Worm (Caenorhabditis elegans) whole organism, L2 larva: Measurements from ENCODE around the gene F53A9.3.

Experiments
- C34F6.9 ChIP-seq: fragments of 150-350 bp; optimal IDR thresholded peaks from 2 replicates; lab custom pipeline; 2014; ENCODE audit warnings: missing biosample characterization, missing genetic modification characterization
- F13H6.1 ChIP-seq: sonication (generic microtip); optimal IDR thresholded peaks from 2 replicates; lab custom pipeline; 2016; ENCODE audit warnings: missing genetic modification characterization, missing compliant biosample characterization
- R02D3.7 ChIP-seq: fragments of 150-350 bp; optimal IDR thresholded peaks from 2 replicates; lab custom pipeline; 2014; ENCODE audit warnings: missing biosample characterization, missing genetic modification characterization
- ZK546.5 ChIP-seq: sonication (generic microtip); optimal IDR thresholded peaks from 2 replicates; lab custom pipeline; 2017; ENCODE audit warnings: missing biosample characterization, missing genetic modification characterization
- alr-1 ChIP-seq: fragments of 150-350 bp; optimal IDR thresholded peaks from 2 replicates; lab custom pipeline; 2014; ENCODE audit warnings: missing biosample characterization, missing genetic modification characterization
- aly-2 ChIP-seq: fragments of 150-350 bp; optimal IDR thresholded peaks from 2 replicates; lab custom pipeline; 2014; ENCODE audit warnings: missing biosample characterization, missing genetic modification characterization
- ama-1 ChIP-seq: fragments of 150-350 bp; optimal IDR thresholded peaks from 2 replicates; lab custom pipeline; 2018; ENCODE audit warnings: inconsistent platforms
- blmp-1 ChIP-seq: sonication (generic microtip); optimal IDR thresholded peaks from 2 replicates; lab custom pipeline; 2017; ENCODE audit warnings: missing genetic modification characterization, mild to moderate bottlenecking, missing compliant biosample characterization, antibody characterized with exemption, moderate library complexity; ENCODE audit not compliant: insufficient read depth
- ceh-16 ChIP-seq: fragments of 150-350 bp; optimal IDR thresholded peaks from 2 replicates; lab custom pipeline; 2014; ENCODE audit warnings: missing biosample characterization, missing genetic modification characterization
- ceh-82 ChIP-seq: fragments of 150-350 bp; optimal IDR thresholded peaks from 2 replicates; lab custom pipeline; 2014; ENCODE audit warnings: missing biosample characterization, missing genetic modification characterization
- egl-27 ChIP-seq: sonication (generic microtip); optimal IDR thresholded peaks from 3 replicates; lab custom pipeline; 2017; ENCODE audit warnings: missing biosample characterization, missing genetic modification reagents, missing genetic modification characterization
- fos-1 ChIP-seq: fragments of 150-350 bp; optimal IDR thresholded peaks from 2 replicates; lab custom pipeline; 2014; ENCODE audit warnings: missing biosample characterization, missing genetic modification characterization
- gmeb-1 ChIP-seq: fragments of 150-350 bp; optimal IDR thresholded peaks from 2 replicates; lab custom pipeline; 2014; ENCODE audit warnings: missing biosample characterization, missing genetic modification characterization
- lin-13 ChIP-seq: fragments of 150-350 bp; optimal IDR thresholded peaks from 2 replicates; lab custom pipeline; 2014; ENCODE audit warnings: missing biosample characterization, missing genetic modification reagents, missing genetic modification characterization
- lin-39 ChIP-seq: fragments of 150-350 bp; optimal IDR thresholded peaks from 2 replicates; lab custom pipeline; 2014; ENCODE audit warnings: missing biosample characterization, missing genetic modification reagents, missing genetic modification characterization
- lsy-2 ChIP-seq, 2 experiments: fragments of 150-350 bp in 1 of 2; sonication (generic microtip) in 1 of 2; optimal IDR thresholded peaks; 2 replicates each; lab custom pipeline; 2014 to 2017; ENCODE audit warnings: missing biosample characterization in 2 of 2, missing genetic modification characterization in 2 of 2
- mab-5 ChIP-seq: fragments of 150-350 bp; optimal IDR thresholded peaks from 2 replicates; lab custom pipeline; 2014; ENCODE audit warnings: missing biosample characterization, missing genetic modification characterization
- mbf-1 ChIP-seq: sonication (generic microtip); optimal IDR thresholded peaks from 2 replicates; lab custom pipeline; 2017; ENCODE audit warnings: missing biosample characterization, missing genetic modification characterization
- nhr-11 ChIP-seq: fragments of 150-350 bp; optimal IDR thresholded peaks from 2 replicates; lab custom pipeline; 2014; ENCODE audit warnings: missing biosample characterization, missing genetic modification characterization
- nhr-12 ChIP-seq: fragments of 150-350 bp; optimal IDR thresholded peaks from 2 replicates; lab custom pipeline; 2014; ENCODE audit warnings: missing biosample characterization, missing genetic modification characterization
- nhr-21 ChIP-seq: fragments of 150-350 bp; optimal IDR thresholded peaks from 2 replicates; lab custom pipeline; 2014; ENCODE audit warnings: missing biosample characterization, missing genetic modification characterization
- nhr-237 ChIP-seq: fragments of 150-350 bp; optimal IDR thresholded peaks from 2 replicates; lab custom pipeline; 2014; ENCODE audit warnings: missing biosample characterization, missing genetic modification characterization
- nhr-25 ChIP-seq: fragments of 150-350 bp; sonication (generic microtip); optimal IDR thresholded peaks from 3 replicates; lab custom pipeline; 2014; ENCODE audit warnings: missing biosample characterization, missing genetic modification characterization
- nhr-6 ChIP-seq: fragments of 150-350 bp; optimal IDR thresholded peaks from 2 replicates; lab custom pipeline; 2014; ENCODE audit warnings: missing biosample characterization, missing genetic modification characterization
- nhr-77 ChIP-seq: fragments of 150-350 bp; optimal IDR thresholded peaks from 2 replicates; lab custom pipeline; 2014; ENCODE audit warnings: missing biosample characterization, missing genetic modification characterization
- peb-1 ChIP-seq: fragments of 150-350 bp; optimal IDR thresholded peaks from 2 replicates; lab custom pipeline; 2014; ENCODE audit warnings: missing biosample characterization, missing genetic modification characterization
- sem-4 ChIP-seq: fragments of 150-350 bp; optimal IDR thresholded peaks from 2 replicates; lab custom pipeline; 2014; ENCODE audit warnings: missing biosample characterization, missing genetic modification reagents, missing genetic modification characterization
- sma-3 ChIP-seq: sonication (generic microtip); optimal IDR thresholded peaks from 2 replicates; lab custom pipeline; 2016; ENCODE audit warnings: missing genetic modification reagents, missing genetic modification characterization, missing compliant biosample characterization
- sma-9 ChIP-seq, 2 experiments: fragments of 150-350 bp in 1 of 2; sonication (generic microtip) in 1 of 2; optimal IDR thresholded peaks; 2 replicates each; lab custom pipeline; 2014 to 2016; ENCODE audit warnings: missing genetic modification characterization in 2 of 2, mild to moderate bottlenecking in 1 of 2, missing biosample characterization in 1 of 2, missing compliant biosample characterization in 1 of 2, missing genetic modification reagents in 1 of 2, moderate library complexity in 1 of 2
- snpc-4 ChIP-seq: fragments of 150-350 bp; optimal IDR thresholded peaks from 2 replicates; lab custom pipeline; 2014; ENCODE audit warnings: missing biosample characterization, missing genetic modification characterization
- unc-39 ChIP-seq: fragments of 150-350 bp; optimal IDR thresholded peaks from 2 replicates; lab custom pipeline; 2014; ENCODE audit warnings: missing biosample characterization, missing genetic modification characterization
- unc-62 ChIP-seq: fragments of 150-350 bp; optimal IDR thresholded peaks from 2 replicates; lab custom pipeline; 2014; ENCODE audit warnings: missing biosample characterization, missing genetic modification reagents, missing genetic modification characterization
- zag-1 ChIP-seq: fragments of 150-350 bp; optimal IDR thresholded peaks from 2 replicates; lab custom pipeline; 2014; ENCODE audit warnings: missing biosample characterization, missing genetic modification characterization
- ztf-1 ChIP-seq: fragments of 200-800 bp; sonication (Bioruptor generic); conservative IDR thresholded peaks from 2 replicates; pipeline ENCODE4 v1.3.6; 2022; ENCODE audit warnings: missing genetic modification characterization, missing compliant biosample characterization
- ztf-11 ChIP-seq: sonication (generic microtip); optimal IDR thresholded peaks from 2 replicates; lab custom pipeline; 2017; ENCODE audit warnings: missing biosample characterization, missing genetic modification characterization
- ztf-4 ChIP-seq: fragments of 150-350 bp; optimal IDR thresholded peaks from 2 replicates; lab custom pipeline; 2014; ENCODE audit warnings: missing biosample characterization, missing genetic modification characterization

Gene F53A9.3

DNA sequence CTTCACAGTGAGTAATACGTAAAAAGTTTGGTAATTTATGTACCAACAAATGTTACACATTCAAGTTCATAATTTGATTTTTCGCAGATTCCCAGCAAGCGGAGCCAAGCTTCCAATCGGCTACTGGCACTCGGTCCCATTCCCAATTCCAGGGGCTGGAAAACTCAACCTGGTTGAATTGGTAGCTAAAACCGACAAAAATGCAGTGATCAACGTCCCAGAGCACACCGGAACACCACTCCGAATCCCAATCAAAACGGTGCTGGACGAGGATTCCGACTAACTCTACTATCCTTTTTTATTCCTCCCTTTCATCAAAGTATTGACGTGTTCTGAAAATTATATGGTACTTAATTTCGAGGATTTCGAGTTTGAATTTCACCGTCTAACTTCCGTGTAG, 30.8 kb upstream of the F53A9.3 start:
- TF ChIP-seq gmeb-1 (tag; lab: Kevin White, UChicago) (no peak), sma-9 (GFP tag; optimal IDR thresholded peaks at IDR 0.05; lab: Kevin White, UChicago) (no peak), sma-9 (tag; optimal IDR thresholded peaks at IDR 0.05; lab: Kevin White, UChicago) (no peak), ZK546.5 (no peak), ztf-11 (tag; lab: Kevin White, UChicago) (no peak), egl-27 (tag; lab: Kevin White, UChicago) (no peak), ama-1 (lab: Kevin White, UChicago) (no peak), zag-1 (no peak), sem-4 (no peak), F13H6.1 (tag; lab: Kevin White, UChicago) (no peak), lin-39 (tag; lab: Kevin White, UChicago) (no peak), C34F6.9 (tag; lab: Kevin White, UChicago) (no peak), blmp-1 (no peak), lin-13 (GFP tag; lab: Kevin White, UChicago) (no peak), nhr-6 (no peak), nhr-77 (tag; lab: Kevin White, UChicago) (no peak), lsy-2 (tag; optimal IDR thresholded peaks at IDR 0.05; lab: Kevin White, UChicago) (no peak), nhr-25 (tag; lab: Kevin White, UChicago) (no peak), nhr-12 (tag; lab: Kevin White, UChicago) (no peak), sma-3 (no peak)

DNA sequence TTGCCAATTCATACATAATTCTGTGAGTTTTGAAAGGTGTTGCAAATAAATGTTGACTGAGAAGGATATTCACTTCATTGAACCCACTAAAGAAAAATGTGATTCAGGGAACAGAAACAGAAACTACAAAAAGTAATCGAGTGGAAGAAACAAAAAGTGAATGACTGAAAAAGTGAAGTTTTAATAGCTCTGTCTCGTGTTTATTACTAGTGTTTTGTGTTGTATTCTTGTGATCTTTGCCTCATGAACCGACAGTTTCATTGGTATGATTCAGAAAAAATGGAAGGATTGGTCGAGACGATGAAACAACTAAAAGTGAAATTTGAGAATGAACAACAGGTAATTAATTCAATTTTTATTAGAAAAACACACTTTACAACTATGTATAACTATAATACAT, 30.3 kb upstream of the F53A9.3 start:
- TF ChIP-seq unc-62 (GFP tag; lab: Kevin White, UChicago) (no peak), ceh-16 (tag; lab: Kevin White, UChicago) (no peak), ZK546.5 (no peak), R02D3.7 (no peak), lin-39 (tag; lab: Kevin White, UChicago) (no peak), ztf-1 (GFP tag; lab: Robert Waterston, UW) (no peak), blmp-1 (peak; percentile 15), aly-2 (tag; lab: Kevin White, UChicago) (no peak)

DNA sequence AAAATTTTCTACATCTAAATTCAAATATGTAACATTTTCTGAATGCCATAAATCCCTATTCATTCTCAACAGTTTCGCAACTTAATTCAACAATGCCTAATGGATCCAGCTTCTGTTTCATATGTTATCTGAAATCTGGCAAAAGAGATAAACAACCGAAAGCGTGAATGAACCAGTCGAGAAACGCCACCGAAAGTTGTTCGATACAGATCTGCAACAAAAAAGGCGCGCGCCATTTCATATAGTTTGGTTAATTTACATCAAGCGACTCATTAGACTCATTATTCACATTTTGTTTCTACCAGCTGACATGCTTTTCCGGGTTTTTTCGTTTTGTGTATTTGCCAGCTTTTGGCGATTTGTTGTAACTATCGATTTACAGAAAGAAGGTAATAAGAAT, 26.6 kb upstream of the F53A9.3 start, which contains the start of gene K09E2.1:
K09E2.1 (plus strand) TSS at position 301 of the 400 bp plus-strand sequence.
- TF ChIP-seq nhr-11 (no peak), alr-1 (tag; lab: Kevin White, UChicago) (no peak), ceh-82 (tag; lab: Kevin White, UChicago) (no peak), ceh-16 (tag; lab: Kevin White, UChicago) (no peak), nhr-21 (tag; lab: Kevin White, UChicago) (no peak), unc-62 (GFP tag; lab: Kevin White, UChicago) (no peak), fos-1 (tag; lab: Kevin White, UChicago) (no peak), sma-9 (GFP tag; optimal IDR thresholded peaks at IDR 0.05; lab: Kevin White, UChicago) (no peak), sma-9 (tag; optimal IDR thresholded peaks at IDR 0.05; lab: Kevin White, UChicago) (no peak), nhr-237 (no peak), zag-1 (no peak), sma-3 (no peak), blmp-1 (no peak)

DNA sequence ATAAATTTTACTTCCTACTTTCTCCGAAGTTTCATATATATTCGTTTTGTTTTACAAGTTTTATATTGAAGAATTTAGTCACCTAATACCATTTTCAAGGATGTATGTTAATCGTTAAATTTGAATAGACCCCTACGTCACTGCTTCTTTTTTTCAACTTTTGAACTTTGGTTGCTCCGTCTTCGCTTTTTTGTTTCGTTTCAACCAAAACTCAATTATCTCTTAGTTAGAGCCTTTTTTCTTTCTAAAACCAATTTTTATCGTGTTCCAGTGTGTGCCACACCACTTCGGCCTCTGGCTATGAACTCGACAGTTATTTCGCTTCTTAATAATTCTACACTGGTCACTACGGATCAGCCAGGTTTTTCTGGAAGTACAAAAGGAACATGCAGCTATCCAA, 10.6 kb upstream of the F53A9.3 start, which contains the start of gene frpr-8:
frpr-8 (plus strand) TSS at position 301 of the 400 bp plus-strand sequence.
- TF ChIP-seq mbf-1 = no peak
- TF ChIP-seq F13H6.1 (tag; lab: Kevin White, UChicago) = no peak
- TF ChIP-seq sem-4 = no peak
- no peak for TF ChIP-seq nhr-12 (tag; lab: Kevin White, UChicago)
- TF ChIP-seq ztf-4 (tag; lab: Kevin White, UChicago) = no peak
- TF ChIP-seq peb-1 (tag; lab: Kevin White, UChicago) = no peak
- TF ChIP-seq mab-5 (tag; lab: Kevin White, UChicago) = no peak
- TF ChIP-seq unc-39 (tag; lab: Kevin White, UChicago) = no peak
- no peak for TF ChIP-seq R02D3.7

DNA sequence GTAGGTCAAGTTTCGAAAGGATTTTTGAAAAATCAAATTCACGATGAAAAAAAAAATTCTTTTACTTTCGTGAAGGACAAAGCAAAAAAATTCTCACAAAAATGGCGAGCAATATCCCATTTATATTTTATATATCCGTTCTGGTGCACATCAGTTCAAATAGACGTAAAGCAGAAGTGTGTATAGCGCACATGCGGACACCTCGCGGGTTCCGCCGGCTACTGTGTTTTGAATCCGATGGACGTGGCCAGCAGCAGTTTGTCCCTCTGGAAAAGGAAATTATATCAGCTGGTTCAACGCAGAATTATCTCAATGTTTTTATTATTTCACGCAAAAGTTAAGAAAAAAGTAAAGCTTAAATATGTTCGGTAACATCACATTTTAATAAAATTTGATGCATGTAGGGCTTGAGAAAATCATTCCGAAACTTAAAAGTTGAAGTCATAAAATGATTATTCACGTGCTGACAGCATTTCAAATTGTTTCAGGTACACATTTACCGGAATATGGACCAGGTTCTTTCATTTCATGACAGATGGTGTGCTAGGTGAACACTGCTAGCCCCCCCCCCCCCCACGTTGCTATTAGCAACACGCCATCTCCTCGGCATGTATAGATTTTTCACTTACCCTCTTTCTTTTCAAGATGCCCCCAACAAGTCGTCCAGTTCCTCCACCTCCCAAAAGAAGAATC, 4.3 kb upstream of the F53A9.3 start, which contains the start of gene jbts-14:
jbts-14 (plus strand) TSS at position 643 of the 693 bp plus-strand sequence.
- TF ChIP-seq snpc-4 (tag; lab: Kevin White, UChicago) (peak; percentile 72), egl-27 (tag; lab: Kevin White, UChicago) (no peak)
